Worm (Caenorhabditis elegans) whole organism, L1 larva: Measurements from ENCODE around the gene clpf-1.

ENCODE experiments used
- nhr-237 ChIP-seq: fragments of 150-350 bp; optimal IDR thresholded peaks from 2 replicates; lab custom pipeline; 2014; ENCODE audit warnings: missing biosample characterization, missing genetic modification characterization
- pqm-1 ChIP-seq: sonication (generic microtip); optimal IDR thresholded peaks from 3 replicates; lab custom pipeline; 2017; ENCODE audit warnings: missing biosample characterization, missing genetic modification characterization

ce11 chrIII:3425438-3425837 is 27.9 kb downstream of the clpf-1 start, which contains the start of gene metl-18:
- TF ChIP-seq nhr-237 (tag; lab: Kevin White, UChicago), result no peak
- TF ChIP-seq pqm-1 (tag; lab: Kevin White, UChicago), result no peak
